Worm (Caenorhabditis elegans) whole organism, L1 larva: ENCODE data around the gene sre-42.

ENCODE experiments used
- dpl-1 ChIP-seq, 3 experiments: fragments of 150-350 bp in 2 of 3; sonication (generic microtip) in 1 of 3; optimal IDR thresholded peaks; 2 replicates each; lab custom pipeline; 2014 to 2017; ENCODE audit warnings: missing biosample characterization in 3 of 3, missing genetic modification characterization in 3 of 3, missing genetic modification reagents in 3 of 3
- fos-1 ChIP-seq: fragments of 150-350 bp; optimal IDR thresholded peaks from 2 replicates; lab custom pipeline; 2014; ENCODE audit warnings: missing biosample characterization, missing genetic modification characterization
- lin-13 ChIP-seq: fragments of 150-350 bp; optimal IDR thresholded peaks from 2 replicates; lab custom pipeline; 2014; ENCODE audit warnings: missing biosample characterization, missing genetic modification reagents, missing genetic modification characterization
- pag-3 ChIP-seq: sonication (generic microtip); optimal IDR thresholded peaks from 2 replicates; lab custom pipeline; 2017; ENCODE audit warnings: missing genetic modification characterization, mild to moderate bottlenecking, missing compliant biosample characterization, antibody characterized with exemption, borderline replicate concordance; ENCODE audit not compliant: insufficient read depth
- unc-30 ChIP-seq: sonication (generic microtip); optimal IDR thresholded peaks from 2 replicates; lab custom pipeline; 2017; ENCODE audit warnings: missing biosample characterization, missing genetic modification characterization

- no peak for TF ChIP-seq fos-1 (tag; lab: Kevin White, UChicago)
- no peak for TF ChIP-seq lin-13 (GFP tag; lab: Kevin White, UChicago)
- TF ChIP-seq dpl-1 (GFP tag; optimal IDR thresholded peaks at IDR 0.05; lab: Kevin White, UChicago), result no peak
- no peak for TF ChIP-seq unc-30 (tag; lab: Kevin White, UChicago)
- no peak for TF ChIP-seq pag-3 (tag; lab: Kevin White, UChicago)
Observed at ce11 chrII:12348957-12349356, 37.7 kb downstream of the sre-42 start.
